Worm (Caenorhabditis elegans): Measurements from ENCODE around the gene lipl-8.

lipl-8 gene

ce11 chrV:14716114-14716513, 32.4 kb downstream of the lipl-8 start, which contains the start of gene fbxa-147:
fbxa-147 (plus strand) TSS chrV:14716499.
- TF ChIP-seq snpc-4 (tag; optimal IDR thresholded peaks at IDR 0.05): no peak
- TF ChIP-seq bed-3 (GFP tag; optimal IDR thresholded peaks at IDR 0.05): no peak
- no peak for TF ChIP-seq ces-1 (GFP tag; optimal IDR thresholded peaks at IDR 0.05)
- no peak for TF ChIP-seq lin-32 (GFP tag; optimal IDR thresholded peaks at IDR 0.05)
- no peak for TF ChIP-seq nhr-12 (tag; optimal IDR thresholded peaks at IDR 0.05)
- no peak for TF ChIP-seq flh-1 (GFP tag; optimal IDR thresholded peaks at IDR 0.05)
- TF ChIP-seq nhr-76 (tag; optimal IDR thresholded peaks at IDR 0.05): no peak
- no peak for TF ChIP-seq drap-1 (GFP tag; optimal IDR thresholded peaks at IDR 0.05)
- TF ChIP-seq hlh-1 (tag; optimal IDR thresholded peaks at IDR 0.05): no peak
- TF ChIP-seq mep-1 (tag; optimal IDR thresholded peaks at IDR 0.05): no peak
- TF ChIP-seq nhr-2 (tag; optimal IDR thresholded peaks at IDR 0.05): no peak
- TF ChIP-seq unc-120 (tag; optimal IDR thresholded peaks at IDR 0.05; ENCODE audit: poor library complexity, severe bottlenecking): no peak
- no peak for TF ChIP-seq cnd-1 (tag; optimal IDR thresholded peaks at IDR 0.05)
- TF ChIP-seq ham-2 (GFP tag; optimal IDR thresholded peaks at IDR 0.05): no peak
- TF ChIP-seq mab-5 (tag; optimal IDR thresholded peaks at IDR 0.05): no peak
- TF ChIP-seq tbx-8 (GFP tag; optimal IDR thresholded peaks at IDR 0.05): no peak

DNA sequence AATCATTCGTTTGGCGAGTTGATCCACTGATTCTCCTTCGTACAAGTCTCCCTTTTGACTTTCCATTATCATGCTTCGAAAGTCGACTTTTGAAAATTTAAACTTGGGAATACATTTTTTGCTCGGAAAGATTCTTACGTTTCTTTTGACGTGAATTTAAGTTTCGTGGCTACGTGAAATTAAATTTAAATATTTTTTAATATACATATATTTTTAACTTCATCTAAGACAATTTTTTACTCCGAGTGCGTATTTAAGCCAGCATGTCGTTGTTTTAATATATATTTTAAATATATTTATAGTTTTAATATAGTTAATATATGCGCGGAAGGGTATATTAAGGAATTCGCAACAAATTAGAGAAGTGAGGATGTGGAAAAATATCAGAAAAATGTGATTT, 32.9 kb downstream of the lipl-8 start, which contains the start of gene R08A2.2:
R08A2.2 (minus strand) TSS at position 101 of the 400 bp plus-strand sequence.
- TF ChIP-seq ztf-11 (tag; optimal IDR thresholded peaks at IDR 0.05): no peak
- TF ChIP-seq lin-13 (tag; optimal IDR thresholded peaks at IDR 0.05): no peak
- TF ChIP-seq nhr-76 (tag; optimal IDR thresholded peaks at IDR 0.05): no peak
- TF ChIP-seq mab-5 (tag; optimal IDR thresholded peaks at IDR 0.05): no peak
- no peak for TF ChIP-seq lsy-2 (tag; optimal IDR thresholded peaks at IDR 0.05)
- no peak for TF ChIP-seq sptf-1 (tag; optimal IDR thresholded peaks at IDR 0.05)
- no peak for TF ChIP-seq flh-1 (GFP tag; optimal IDR thresholded peaks at IDR 0.05)
- no peak for TF ChIP-seq nhr-28 (tag; optimal IDR thresholded peaks at IDR 0.05)
- TF ChIP-seq tbx-8 (GFP tag; optimal IDR thresholded peaks at IDR 0.05): no peak
- no peak for TF ChIP-seq cnd-1 (tag; optimal IDR thresholded peaks at IDR 0.05)
- no peak for TF ChIP-seq ceh-83 (GFP tag; optimal IDR thresholded peaks at IDR 0.05)
- TF ChIP-seq zip-8 (tag; optimal IDR thresholded peaks at IDR 0.05): no peak
- no peak for TF ChIP-seq elt-3 (tag; optimal IDR thresholded peaks at IDR 0.05)

- no peak for TF ChIP-seq unc-39 (tag; optimal IDR thresholded peaks at IDR 0.05)
- no peak for TF ChIP-seq M03D4.4 (tag; optimal IDR thresholded peaks at IDR 0.05)
These were observed 36.2 kb downstream of the lipl-8 start, which contains the start of gene R08A2.5 for ce11 chrV:14712316-14712715. R08A2.5 (plus strand) TSS chrV:14712616.

DNA sequence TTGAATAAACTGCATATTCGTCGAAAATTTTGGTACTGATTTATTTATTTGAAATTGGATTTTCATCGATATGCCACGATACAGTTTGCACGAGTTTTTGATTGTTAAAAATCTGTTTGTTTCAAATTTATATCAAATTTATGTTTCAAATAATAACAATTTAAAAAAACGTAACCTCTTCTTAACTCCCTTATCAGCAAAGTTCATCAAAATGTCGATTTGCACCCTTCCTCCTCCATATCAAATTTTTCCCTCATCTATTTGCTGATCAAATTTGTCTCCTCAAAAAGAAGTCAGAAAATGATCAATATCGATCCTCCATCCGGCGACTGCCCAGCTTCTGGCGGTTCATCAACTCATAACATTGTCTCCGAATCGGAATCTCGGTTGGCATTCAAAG, 37.4 kb downstream of the lipl-8 start, which contains the start of gene ssp-33:
ssp-33 (plus strand) TSS at position 301 of the 400 bp plus-strand sequence.
- TF ChIP-seq pha-4 (tag; optimal IDR thresholded peaks at IDR 0.05) (no peak), mls-2 (tag; optimal IDR thresholded peaks at IDR 0.05) (no peak), ztf-11 (tag; optimal IDR thresholded peaks at IDR 0.05) (no peak), snpc-4 (tag; optimal IDR thresholded peaks at IDR 0.05) (no peak), cnd-1 (tag; optimal IDR thresholded peaks at IDR 0.05) (no peak), drap-1 (GFP tag; optimal IDR thresholded peaks at IDR 0.05) (no peak), lsy-2 (tag; optimal IDR thresholded peaks at IDR 0.05) (no peak), nhr-76 (tag; optimal IDR thresholded peaks at IDR 0.05) (no peak), ham-2 (GFP tag; optimal IDR thresholded peaks at IDR 0.05) (no peak), mep-1 (tag; optimal IDR thresholded peaks at IDR 0.05) (no peak), elt-3 (tag; optimal IDR thresholded peaks at IDR 0.05) (no peak)

DNA sequence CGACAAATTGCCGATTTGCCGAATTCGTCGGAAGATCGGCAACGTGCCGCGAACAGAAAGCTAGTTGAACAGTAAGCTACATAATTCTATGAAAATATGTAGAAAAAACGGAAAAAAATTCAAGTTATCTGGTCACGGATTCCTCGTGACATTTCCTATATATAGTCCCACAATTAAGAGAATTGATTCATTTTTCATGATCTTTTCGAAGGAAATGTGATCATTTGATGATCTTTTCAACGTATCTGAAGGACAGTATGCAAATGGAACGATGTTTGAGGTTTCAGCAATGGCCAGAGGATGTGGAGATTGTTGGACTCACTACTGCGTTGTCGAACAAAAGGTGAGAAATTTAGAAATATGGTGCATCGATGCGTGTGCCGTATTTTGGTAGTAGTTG, 40.5 kb downstream of the lipl-8 start, which contains the start of gene R08A2.9:
R08A2.9 (plus strand) TSS at position 301 of the 400 bp plus-strand sequence.
- TF ChIP-seq nhr-12 (tag; optimal IDR thresholded peaks at IDR 0.05) (no peak), mep-1 (tag; optimal IDR thresholded peaks at IDR 0.05) (no peak), blmp-1 (tag; optimal IDR thresholded peaks at IDR 0.05) (no peak), unc-62 (GFP tag; optimal IDR thresholded peaks at IDR 0.05) (no peak), elt-3 (tag; optimal IDR thresholded peaks at IDR 0.05) (no peak), nhr-2 (tag; optimal IDR thresholded peaks at IDR 0.05) (no peak), lin-32 (GFP tag; optimal IDR thresholded peaks at IDR 0.05) (no peak), ceh-83 (GFP tag; optimal IDR thresholded peaks at IDR 0.05) (no peak), M03D4.4 (tag; optimal IDR thresholded peaks at IDR 0.05) (no peak), ceh-39 (tag; optimal IDR thresholded peaks at IDR 0.05) (no peak), pha-4 (tag; optimal IDR thresholded peaks at IDR 0.05) (no peak), ceh-43 (GFP tag; optimal IDR thresholded peaks at IDR 0.05) (no peak), mls-2 (tag; optimal IDR thresholded peaks at IDR 0.05) (no peak), drap-1 (GFP tag; optimal IDR thresholded peaks at IDR 0.05) (no peak), flh-1 (GFP tag; optimal IDR thresholded peaks at IDR 0.05) (no peak), lin-13 (tag; optimal IDR thresholded peaks at IDR 0.05) (no peak)

All from whole organism, mixed stage, embryonic.